Worm (Caenorhabditis elegans): ENCODE data around the gene jnk-1.

DNA sequence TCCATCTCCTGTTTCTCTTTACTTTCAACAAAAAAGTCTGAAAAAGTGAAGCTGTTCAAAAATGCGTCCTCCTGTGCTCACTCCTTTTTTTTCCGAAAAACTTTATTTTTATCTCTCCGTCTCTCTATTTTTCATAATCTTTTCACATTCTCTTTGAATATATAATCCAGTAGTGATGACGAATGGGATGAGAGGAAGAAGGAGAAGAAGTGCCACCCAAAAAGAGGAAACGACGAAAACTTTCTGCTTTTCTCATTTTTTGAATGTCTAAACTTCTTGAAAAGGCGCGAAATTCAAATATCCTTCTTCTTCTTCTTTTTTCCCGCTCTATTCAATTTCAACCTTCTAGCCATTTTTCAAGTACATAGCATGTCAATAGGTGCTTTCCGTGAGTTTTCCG is 2.8 kb upstream of the jnk-1 start:
- TF ChIP-seq nhr-77 (tag; optimal IDR thresholded peaks at IDR 0.05): no peak
- no peak for TF ChIP-seq ztf-11 (tag; optimal IDR thresholded peaks at IDR 0.05)
- no peak for TF ChIP-seq lin-39 (tag; optimal IDR thresholded peaks at IDR 0.05)
- TF ChIP-seq nhr-67 (tag; optimal IDR thresholded peaks at IDR 0.05): no peak
- no peak for TF ChIP-seq elt-2 (tag; optimal IDR thresholded peaks at IDR 0.05)
- TF ChIP-seq unc-62 (GFP tag; optimal IDR thresholded peaks at IDR 0.05): no peak
- no peak for TF ChIP-seq egl-27 (tag; optimal IDR thresholded peaks at IDR 0.05)
- no peak for TF ChIP-seq nhr-23 (tag; optimal IDR thresholded peaks at IDR 0.05)
- no peak for TF ChIP-seq elt-3 (tag; optimal IDR thresholded peaks at IDR 0.05)
